Worm (Caenorhabditis elegans): ENCODE data around the gene dyrb-1.

Gene dyrb-1

DNA sequence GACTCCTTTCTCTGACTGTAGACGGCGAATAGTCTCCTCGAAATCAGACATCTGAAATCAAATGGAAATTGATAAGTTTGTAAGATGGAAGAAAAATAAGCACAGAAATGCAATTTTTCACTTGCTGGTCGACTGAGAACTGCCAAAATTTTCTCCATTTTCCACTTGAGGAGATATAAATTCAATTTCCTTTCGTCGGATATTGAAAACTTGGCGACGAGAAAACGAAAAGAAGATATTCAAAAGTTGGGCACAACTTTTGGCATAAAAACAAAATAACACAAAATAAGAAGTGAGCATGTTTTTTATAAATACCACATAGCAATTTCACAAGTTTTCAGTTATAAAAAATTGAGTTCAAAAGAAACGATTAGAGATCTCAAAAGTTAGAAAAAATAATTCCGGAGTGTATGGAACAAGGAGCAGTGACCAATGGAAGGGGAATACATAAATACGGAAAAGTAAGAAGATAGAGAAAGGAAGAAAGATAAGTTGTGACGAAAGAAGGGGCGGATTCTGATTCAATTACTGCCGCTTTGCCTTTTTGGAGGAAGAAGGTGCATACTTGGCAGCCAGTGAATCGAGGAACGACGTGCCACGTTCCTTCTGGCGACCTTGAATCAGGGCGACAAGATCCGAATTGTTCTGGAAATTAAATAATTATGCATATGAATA is at the start of gene dyrb-1:
dyrb-1 (minus strand) TSS at position 51 of the 675 bp plus-strand sequence.
- TF ChIP-seq pqm-1 (tag; optimal IDR thresholded peaks at IDR 0.05), result no peak
- TF ChIP-seq egl-27 (tag; optimal IDR thresholded peaks at IDR 0.05), result no peak
- no peak for TF ChIP-seq egl-5 (tag; optimal IDR thresholded peaks at IDR 0.05)
- TF ChIP-seq pha-4 (tag; optimal IDR thresholded peaks at IDR 0.05), result no peak
- no peak for TF ChIP-seq fkh-2 (tag; optimal IDR thresholded peaks at IDR 0.05)
- no peak for TF ChIP-seq elt-2 (tag; optimal IDR thresholded peaks at IDR 0.05)
- TF ChIP-seq ztf-11 (tag; optimal IDR thresholded peaks at IDR 0.05), result no peak
- no peak for TF ChIP-seq lsy-12 (tag; optimal IDR thresholded peaks at IDR 0.05)
- TF ChIP-seq fos-1 (tag; optimal IDR thresholded peaks at IDR 0.05), result no peak
- TF ChIP-seq lin-15B (tag; optimal IDR thresholded peaks at IDR 0.05), result no peak
- TF ChIP-seq tbx-2 (tag; optimal IDR thresholded peaks at IDR 0.05), result no peak
- TF ChIP-seq nfya-1 (tag; optimal IDR thresholded peaks at IDR 0.05; ENCODE audit: insufficient read depth), result no peak

DNA sequence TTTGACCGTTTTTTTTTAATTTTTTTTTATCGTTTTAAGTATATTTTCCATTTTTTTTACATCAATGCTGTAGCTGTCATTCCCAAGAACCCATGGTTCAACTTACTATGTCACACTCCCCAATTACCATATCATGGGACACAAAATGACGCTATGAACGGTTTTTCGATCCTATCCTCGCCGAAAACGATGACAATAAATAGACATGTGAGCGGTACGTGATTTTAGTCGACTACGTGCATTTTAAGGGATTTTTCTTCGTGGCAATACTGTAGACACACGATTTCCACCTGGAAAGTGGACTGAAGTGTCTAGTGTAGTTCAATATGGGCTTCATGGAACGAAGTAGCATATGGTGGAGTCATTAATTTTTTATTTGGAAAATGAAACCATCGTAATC is 49.3 kb upstream of the dyrb-1 start:
- TF ChIP-seq ceh-16 (tag; optimal IDR thresholded peaks at IDR 0.05) (no peak), elt-2 (tag; optimal IDR thresholded peaks at IDR 0.05) (peak; percentile 29), snpc-4 (tag; optimal IDR thresholded peaks at IDR 0.05) (no peak), pha-4 (tag; optimal IDR thresholded peaks at IDR 0.05) (no peak)

DNA sequence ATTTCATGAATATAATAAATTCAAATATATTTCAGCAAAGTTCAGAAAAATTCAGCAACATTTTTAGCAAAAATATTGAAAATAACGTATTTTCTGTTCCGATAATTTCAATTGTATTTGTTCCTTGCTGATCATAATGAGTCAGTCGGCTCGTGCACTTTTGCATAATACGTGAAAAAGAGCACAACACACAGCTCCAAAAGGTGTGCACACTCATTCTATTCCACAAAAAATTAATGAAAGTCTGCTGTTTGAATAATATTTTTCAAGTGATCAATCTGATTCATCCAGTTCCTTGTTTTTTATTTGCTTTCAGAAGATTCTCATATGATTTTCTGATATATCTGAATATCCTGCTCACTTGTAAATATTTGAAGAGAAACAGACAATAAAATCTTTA is 47.4 kb upstream of the dyrb-1 start:
- no peak for TF ChIP-seq elt-1 (tag; optimal IDR thresholded peaks at IDR 0.05)
- no peak for TF ChIP-seq lin-39 (tag; optimal IDR thresholded peaks at IDR 0.05)
- peak; percentile 12 for TF ChIP-seq pqm-1 (tag; optimal IDR thresholded peaks at IDR 0.05)
- TF ChIP-seq ama-1 (optimal IDR thresholded peaks at IDR 0.05), result no peak

DNA sequence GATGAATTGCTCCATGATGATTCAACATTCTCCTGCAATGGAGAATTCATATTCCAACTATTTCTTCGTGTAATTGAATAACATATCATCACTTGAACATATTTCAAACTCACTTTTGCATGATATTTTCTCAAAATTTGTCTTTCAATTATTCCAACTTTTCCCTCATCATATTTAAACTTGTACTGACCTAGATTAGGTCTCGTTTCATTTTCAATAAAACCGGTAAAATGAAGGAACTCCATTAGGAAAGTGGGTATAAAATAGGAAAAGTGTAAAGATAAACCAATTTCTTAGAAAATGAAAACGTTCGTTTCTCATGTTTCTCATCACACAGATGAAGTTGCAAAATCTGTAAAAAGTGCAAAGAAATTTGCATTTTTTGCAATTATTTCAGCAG is 45.3 kb upstream of the dyrb-1 start, which contains the start of gene col-78:
col-78 (plus strand) TSS at position 301 of the 400 bp plus-strand sequence.
- no peak for TF ChIP-seq nhr-67 (tag; optimal IDR thresholded peaks at IDR 0.05)
- TF ChIP-seq nhr-76 (tag; optimal IDR thresholded peaks at IDR 0.05), result no peak
- no peak for TF ChIP-seq nfya-1 (tag; optimal IDR thresholded peaks at IDR 0.05; ENCODE audit: insufficient read depth)
- no peak for TF ChIP-seq ztf-4 (tag; optimal IDR thresholded peaks at IDR 0.05)
- TF ChIP-seq nhr-77 (tag; optimal IDR thresholded peaks at IDR 0.05), result no peak
- TF ChIP-seq lin-15B (tag; optimal IDR thresholded peaks at IDR 0.05), result no peak
- no peak for TF ChIP-seq pqm-1 (tag; optimal IDR thresholded peaks at IDR 0.05)
- TF ChIP-seq skn-1 (tag; optimal IDR thresholded peaks at IDR 0.05), result no peak
- TF ChIP-seq ZK546.5 (tag; optimal IDR thresholded peaks at IDR 0.05), result no peak
- no peak for TF ChIP-seq mml-1 (tag; optimal IDR thresholded peaks at IDR 0.05)
- no peak for TF ChIP-seq ama-1 (optimal IDR thresholded peaks at IDR 0.05)
- TF ChIP-seq mdl-1 (tag; optimal IDR thresholded peaks at IDR 0.05), result no peak
- no peak for TF ChIP-seq fkh-10 (GFP tag; optimal IDR thresholded peaks at IDR 0.05)
- TF ChIP-seq nhr-12 (tag; optimal IDR thresholded peaks at IDR 0.05), result no peak
- no peak for TF ChIP-seq elt-1 (tag; optimal IDR thresholded peaks at IDR 0.05)
- no peak for TF ChIP-seq unc-62 (GFP tag; optimal IDR thresholded peaks at IDR 0.05)
- TF ChIP-seq zag-1 (tag; optimal IDR thresholded peaks at IDR 0.05), result no peak

DNA sequence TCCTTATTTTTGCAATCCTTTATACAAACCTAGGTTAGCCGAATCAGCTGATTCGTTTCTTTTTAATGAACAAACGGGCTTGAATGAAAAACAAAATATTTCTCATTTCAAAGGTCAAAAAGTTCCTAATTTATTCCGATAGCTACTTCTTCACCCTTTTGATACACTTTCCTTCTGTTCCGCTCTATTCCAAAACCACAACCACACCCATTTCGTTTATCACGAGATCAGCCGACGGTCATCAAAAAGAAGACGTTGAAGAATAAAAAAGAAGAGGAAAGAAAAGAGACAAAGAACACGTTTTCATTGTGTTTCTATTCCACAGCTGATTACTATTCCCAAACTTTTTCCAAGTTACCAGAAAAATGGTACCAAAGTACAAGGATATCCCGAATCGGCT is 41.1 kb upstream of the dyrb-1 start:
- TF ChIP-seq nhr-11 (tag; optimal IDR thresholded peaks at IDR 0.05) (no peak), tbx-2 (tag; optimal IDR thresholded peaks at IDR 0.05) (no peak), nhr-67 (tag; optimal IDR thresholded peaks at IDR 0.05) (no peak), nhr-237 (tag; optimal IDR thresholded peaks at IDR 0.05) (no peak), pqm-1 (tag; optimal IDR thresholded peaks at IDR 0.05) (no peak), fkh-10 (GFP tag; optimal IDR thresholded peaks at IDR 0.05) (no peak)

DNA sequence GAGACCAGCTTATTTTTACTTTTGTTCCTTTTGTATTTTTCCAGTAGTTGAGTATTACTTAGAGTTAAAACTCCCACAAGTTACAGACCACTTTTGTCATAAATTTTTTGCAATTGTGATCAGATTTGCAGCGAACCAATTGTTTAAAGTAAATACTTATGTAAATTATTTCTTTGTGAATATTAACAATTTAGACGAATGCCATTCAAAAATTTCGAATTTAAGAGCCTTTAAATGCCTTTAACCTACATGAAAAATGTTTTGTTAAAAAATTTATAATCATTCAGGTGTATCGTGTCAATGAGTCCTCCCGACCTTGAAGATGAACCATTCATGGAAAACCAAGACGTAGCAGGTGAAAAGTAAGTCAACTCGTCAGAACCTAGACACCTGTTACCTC is 39.0 kb upstream of the dyrb-1 start, which contains the start of gene W07A12.4:
W07A12.4 (plus strand) TSS at position 301 of the 400 bp plus-strand sequence.
- TF ChIP-seq lin-15B (tag; optimal IDR thresholded peaks at IDR 0.05) (no peak), ztf-11 (tag; optimal IDR thresholded peaks at IDR 0.05) (no peak), ama-1 (optimal IDR thresholded peaks at IDR 0.05) (no peak), ceh-9 (tag; optimal IDR thresholded peaks at IDR 0.05) (no peak), pqm-1 (tag; optimal IDR thresholded peaks at IDR 0.05) (no peak), ZK546.5 (tag; optimal IDR thresholded peaks at IDR 0.05) (no peak), nhr-25 (tag; optimal IDR thresholded peaks at IDR 0.05) (no peak), nhr-43 (tag; optimal IDR thresholded peaks at IDR 0.05; ENCODE audit: poor library complexity, severe bottlenecking) (no peak), mml-1 (tag; optimal IDR thresholded peaks at IDR 0.05) (no peak), nhr-11 (tag; optimal IDR thresholded peaks at IDR 0.05) (no peak), pha-4 (tag; optimal IDR thresholded peaks at IDR 0.05) (no peak), lin-39 (tag; optimal IDR thresholded peaks at IDR 0.05) (no peak), ceh-28 (tag; optimal IDR thresholded peaks at IDR 0.05) (no peak), unc-62 (GFP tag; optimal IDR thresholded peaks at IDR 0.05) (no peak)
